Worm (Caenorhabditis elegans) whole organism, mixed stage, embryonic: ENCODE results near the gene dyla-1.

Experiments
- ceh-39 ChIP-seq: fragments of 150-350 bp; optimal IDR thresholded peaks from 2 replicates; lab custom pipeline; 2014; ENCODE audit warnings: missing biosample characterization, missing genetic modification characterization
- ces-1 ChIP-seq: fragments of 150-350 bp; optimal IDR thresholded peaks from 2 replicates; lab custom pipeline; 2014; ENCODE audit warnings: missing biosample characterization, missing genetic modification reagents, missing genetic modification characterization
- nhr-12 ChIP-seq: fragments of 150-350 bp; optimal IDR thresholded peaks from 2 replicates; lab custom pipeline; 2014; ENCODE audit warnings: missing biosample characterization, missing genetic modification characterization
- nhr-28 ChIP-seq: fragments of 150-350 bp; optimal IDR thresholded peaks from 2 replicates; lab custom pipeline; 2014; ENCODE audit warnings: missing biosample characterization, missing genetic modification characterization
- sem-2 ChIP-seq: fragments of 200-800 bp; sonication (Bioruptor generic); optimal IDR thresholded peaks from 2 replicates; lab custom pipeline; 2018; ENCODE audit warnings: mild to moderate bottlenecking, missing genetic modification characterization, missing compliant biosample characterization
- snpc-4 ChIP-seq: fragments of 150-350 bp; optimal IDR thresholded peaks from 2 replicates; lab custom pipeline; 2014; ENCODE audit warnings: missing biosample characterization, missing genetic modification characterization
- unc-39 ChIP-seq: fragments of 150-350 bp; optimal IDR thresholded peaks from 2 replicates; lab custom pipeline; 2014; ENCODE audit warnings: missing biosample characterization, missing genetic modification characterization
- unc-62 ChIP-seq: fragments of 150-350 bp; optimal IDR thresholded peaks from 2 replicates; lab custom pipeline; 2014; ENCODE audit warnings: missing biosample characterization, missing genetic modification reagents, missing genetic modification characterization
- zip-8 ChIP-seq: fragments of 150-350 bp; optimal IDR thresholded peaks from 2 replicates; lab custom pipeline; 2014; ENCODE audit warnings: missing biosample characterization, missing genetic modification characterization
- ztf-11 ChIP-seq: fragments of 150-350 bp; optimal IDR thresholded peaks from 2 replicates; lab custom pipeline; 2014; ENCODE audit warnings: missing biosample characterization, missing genetic modification characterization

DNA sequence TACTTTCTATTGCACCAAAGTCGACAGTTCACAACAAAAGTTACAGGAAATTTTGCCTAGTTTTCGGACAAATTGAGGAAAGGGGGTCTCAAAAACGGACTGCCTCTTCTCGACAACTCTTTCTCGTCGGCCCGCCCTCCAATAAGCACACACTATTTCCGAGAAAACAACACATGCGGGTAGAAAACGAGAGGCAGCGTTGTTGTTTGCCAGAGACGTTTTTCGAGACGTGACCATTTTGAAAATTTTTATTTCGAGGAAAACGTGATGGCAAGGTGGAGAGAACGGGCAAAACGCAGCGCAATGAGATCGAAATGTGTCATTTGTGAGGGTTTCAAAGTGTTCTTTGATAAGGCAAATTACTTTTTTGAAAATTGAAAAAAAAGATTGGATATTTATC is 47.4 kb upstream of the dyla-1 start:
- TF ChIP-seq ceh-39 (tag; lab: Kevin White, UChicago) = no peak
- TF ChIP-seq unc-62 (GFP tag; lab: Kevin White, UChicago) = no peak
- no peak for TF ChIP-seq unc-39 (tag; lab: Kevin White, UChicago)
- TF ChIP-seq zip-8 (tag; lab: Kevin White, UChicago) = no peak
- no peak for TF ChIP-seq snpc-4 (tag; lab: Kevin White, UChicago)
- no peak for TF ChIP-seq ces-1
- no peak for TF ChIP-seq ztf-11
- no peak for TF ChIP-seq nhr-12 (tag; lab: Kevin White, UChicago)
- TF ChIP-seq sem-2 (GFP tag; lab: Kevin White, UChicago) = no peak
- TF ChIP-seq nhr-28 (tag; lab: Kevin White, UChicago) = no peak
